Worm (Caenorhabditis elegans) whole organism, L2 larva: Measurements from ENCODE around the gene gmeb-2.

ENCODE experiments used
- C34F6.9 ChIP-seq: fragments of 150-350 bp; optimal IDR thresholded peaks from 2 replicates; lab custom pipeline; 2014; ENCODE audit warnings: missing biosample characterization, missing genetic modification characterization
- F13H6.1 ChIP-seq: sonication (generic microtip); optimal IDR thresholded peaks from 2 replicates; lab custom pipeline; 2016; ENCODE audit warnings: missing genetic modification characterization, missing compliant biosample characterization
- R02D3.7 ChIP-seq: fragments of 150-350 bp; optimal IDR thresholded peaks from 2 replicates; lab custom pipeline; 2014; ENCODE audit warnings: missing biosample characterization, missing genetic modification characterization
- Y55F3AM.14 ChIP-seq: fragments of 200-800 bp; sonication (Bioruptor generic); optimal IDR thresholded peaks from 2 replicates; lab custom pipeline; 2018; ENCODE audit warnings: mild to moderate bottlenecking, missing genetic modification characterization, missing compliant biosample characterization
- ZK546.5 ChIP-seq: sonication (generic microtip); optimal IDR thresholded peaks from 2 replicates; lab custom pipeline; 2017; ENCODE audit warnings: missing biosample characterization, missing genetic modification characterization
- alr-1 ChIP-seq: fragments of 150-350 bp; optimal IDR thresholded peaks from 2 replicates; lab custom pipeline; 2014; ENCODE audit warnings: missing biosample characterization, missing genetic modification characterization
- aly-2 ChIP-seq: fragments of 150-350 bp; optimal IDR thresholded peaks from 2 replicates; lab custom pipeline; 2014; ENCODE audit warnings: missing biosample characterization, missing genetic modification characterization
- ama-1 ChIP-seq: fragments of 150-350 bp; optimal IDR thresholded peaks from 2 replicates; lab custom pipeline; 2018; ENCODE audit warnings: inconsistent platforms
- blmp-1 ChIP-seq: sonication (generic microtip); optimal IDR thresholded peaks from 2 replicates; lab custom pipeline; 2017; ENCODE audit warnings: missing genetic modification characterization, mild to moderate bottlenecking, missing compliant biosample characterization, antibody characterized with exemption, moderate library complexity; ENCODE audit not compliant: insufficient read depth
- ceh-16 ChIP-seq: fragments of 150-350 bp; optimal IDR thresholded peaks from 2 replicates; lab custom pipeline; 2014; ENCODE audit warnings: missing biosample characterization, missing genetic modification characterization
- ceh-82 ChIP-seq: fragments of 150-350 bp; optimal IDR thresholded peaks from 2 replicates; lab custom pipeline; 2014; ENCODE audit warnings: missing biosample characterization, missing genetic modification characterization
- crh-2 ChIP-seq: sonication (generic microtip); optimal IDR thresholded peaks from 2 replicates; lab custom pipeline; 2017; ENCODE audit warnings: missing biosample characterization, missing genetic modification characterization
- dmd-4 ChIP-seq: sonication (generic microtip); optimal IDR thresholded peaks from 2 replicates; lab custom pipeline; 2017; ENCODE audit warnings: missing biosample characterization, missing genetic modification characterization
- egl-27 ChIP-seq: sonication (generic microtip); optimal IDR thresholded peaks from 3 replicates; lab custom pipeline; 2017; ENCODE audit warnings: missing biosample characterization, missing genetic modification reagents, missing genetic modification characterization
- elt-1 ChIP-seq: fragments of 150-350 bp; optimal IDR thresholded peaks from 2 replicates; lab custom pipeline; 2014; ENCODE audit warnings: missing biosample characterization, missing genetic modification characterization
- elt-3 ChIP-seq: sonication (generic microtip); optimal IDR thresholded peaks from 2 replicates; lab custom pipeline; 2017; ENCODE audit warnings: missing biosample characterization, missing genetic modification characterization
- fos-1 ChIP-seq: fragments of 150-350 bp; optimal IDR thresholded peaks from 2 replicates; lab custom pipeline; 2014; ENCODE audit warnings: missing biosample characterization, missing genetic modification characterization
- gmeb-1 ChIP-seq: fragments of 150-350 bp; optimal IDR thresholded peaks from 2 replicates; lab custom pipeline; 2014; ENCODE audit warnings: missing biosample characterization, missing genetic modification characterization
- lin-11 ChIP-seq: fragments of 150-350 bp; sonication (generic microtip); optimal IDR thresholded peaks from 2 replicates; lab custom pipeline; 2014; ENCODE audit warnings: missing biosample characterization, missing genetic modification characterization, inconsistent platforms, mixed read lengths
- lin-13 ChIP-seq: fragments of 150-350 bp; optimal IDR thresholded peaks from 2 replicates; lab custom pipeline; 2014; ENCODE audit warnings: missing biosample characterization, missing genetic modification reagents, missing genetic modification characterization
- lin-39 ChIP-seq: fragments of 150-350 bp; optimal IDR thresholded peaks from 2 replicates; lab custom pipeline; 2014; ENCODE audit warnings: missing biosample characterization, missing genetic modification reagents, missing genetic modification characterization
- lsy-2 ChIP-seq, 2 experiments: fragments of 150-350 bp in 1 of 2; sonication (generic microtip) in 1 of 2; optimal IDR thresholded peaks; 2 replicates each; lab custom pipeline; 2014 to 2017; ENCODE audit warnings: missing biosample characterization in 2 of 2, missing genetic modification characterization in 2 of 2
- mab-5 ChIP-seq: fragments of 150-350 bp; optimal IDR thresholded peaks from 2 replicates; lab custom pipeline; 2014; ENCODE audit warnings: missing biosample characterization, missing genetic modification characterization
- mbf-1 ChIP-seq: sonication (generic microtip); optimal IDR thresholded peaks from 2 replicates; lab custom pipeline; 2017; ENCODE audit warnings: missing biosample characterization, missing genetic modification characterization
- mdl-1 ChIP-seq, 2 experiments: fragments of 150-350 bp in 1 of 2; sonication (generic microtip) in 1 of 2; optimal IDR thresholded peaks; 2 replicates each; lab custom pipeline; 2017; ENCODE audit warnings: missing biosample characterization in 2 of 2, missing genetic modification characterization in 2 of 2
- nhr-10 ChIP-seq: sonication (generic microtip); optimal IDR thresholded peaks from 2 replicates; lab custom pipeline; 2017; ENCODE audit warnings: missing biosample characterization, missing genetic modification characterization
- nhr-11 ChIP-seq: fragments of 150-350 bp; optimal IDR thresholded peaks from 2 replicates; lab custom pipeline; 2014; ENCODE audit warnings: missing biosample characterization, missing genetic modification characterization
- nhr-12 ChIP-seq: fragments of 150-350 bp; optimal IDR thresholded peaks from 2 replicates; lab custom pipeline; 2014; ENCODE audit warnings: missing biosample characterization, missing genetic modification characterization
- nhr-129 ChIP-seq: fragments of 150-350 bp; optimal IDR thresholded peaks from 2 replicates; lab custom pipeline; 2014; ENCODE audit warnings: missing biosample characterization, missing genetic modification characterization
- nhr-21 ChIP-seq: fragments of 150-350 bp; optimal IDR thresholded peaks from 2 replicates; lab custom pipeline; 2014; ENCODE audit warnings: missing biosample characterization, missing genetic modification characterization
- nhr-23 ChIP-seq: fragments of 150-350 bp; optimal IDR thresholded peaks from 2 replicates; lab custom pipeline; 2014; ENCODE audit warnings: missing biosample characterization, missing genetic modification reagents, missing genetic modification characterization
- nhr-237 ChIP-seq: fragments of 150-350 bp; optimal IDR thresholded peaks from 2 replicates; lab custom pipeline; 2014; ENCODE audit warnings: missing biosample characterization, missing genetic modification characterization
- nhr-25 ChIP-seq: fragments of 150-350 bp; sonication (generic microtip); optimal IDR thresholded peaks from 3 replicates; lab custom pipeline; 2014; ENCODE audit warnings: missing biosample characterization, missing genetic modification characterization
- nhr-6 ChIP-seq: fragments of 150-350 bp; optimal IDR thresholded peaks from 2 replicates; lab custom pipeline; 2014; ENCODE audit warnings: missing biosample characterization, missing genetic modification characterization
- nhr-77 ChIP-seq: fragments of 150-350 bp; optimal IDR thresholded peaks from 2 replicates; lab custom pipeline; 2014; ENCODE audit warnings: missing biosample characterization, missing genetic modification characterization
- peb-1 ChIP-seq: fragments of 150-350 bp; optimal IDR thresholded peaks from 2 replicates; lab custom pipeline; 2014; ENCODE audit warnings: missing biosample characterization, missing genetic modification characterization
- sem-4 ChIP-seq: fragments of 150-350 bp; optimal IDR thresholded peaks from 2 replicates; lab custom pipeline; 2014; ENCODE audit warnings: missing biosample characterization, missing genetic modification reagents, missing genetic modification characterization
- skn-1 ChIP-seq: sonication (generic microtip); optimal IDR thresholded peaks from 2 replicates; lab custom pipeline; 2017; ENCODE audit warnings: missing biosample characterization, missing genetic modification characterization
- sma-3 ChIP-seq: sonication (generic microtip); optimal IDR thresholded peaks from 2 replicates; lab custom pipeline; 2016; ENCODE audit warnings: missing genetic modification reagents, missing genetic modification characterization, missing compliant biosample characterization
- sma-9 ChIP-seq, 2 experiments: fragments of 150-350 bp in 1 of 2; sonication (generic microtip) in 1 of 2; optimal IDR thresholded peaks; 2 replicates each; lab custom pipeline; 2014 to 2016; ENCODE audit warnings: missing genetic modification characterization in 2 of 2, mild to moderate bottlenecking in 1 of 2, missing biosample characterization in 1 of 2, missing compliant biosample characterization in 1 of 2, missing genetic modification reagents in 1 of 2, moderate library complexity in 1 of 2
- snpc-4 ChIP-seq: fragments of 150-350 bp; optimal IDR thresholded peaks from 2 replicates; lab custom pipeline; 2014; ENCODE audit warnings: missing biosample characterization, missing genetic modification characterization
- unc-39 ChIP-seq: fragments of 150-350 bp; optimal IDR thresholded peaks from 2 replicates; lab custom pipeline; 2014; ENCODE audit warnings: missing biosample characterization, missing genetic modification characterization
- unc-55 ChIP-seq: fragments of 150-350 bp; sonication (generic microtip); optimal IDR thresholded peaks from 3 replicates; lab custom pipeline; 2014; ENCODE audit warnings: missing biosample characterization, missing genetic modification reagents, missing genetic modification characterization
- unc-62 ChIP-seq: fragments of 150-350 bp; optimal IDR thresholded peaks from 2 replicates; lab custom pipeline; 2014; ENCODE audit warnings: missing biosample characterization, missing genetic modification reagents, missing genetic modification characterization
- zag-1 ChIP-seq: fragments of 150-350 bp; optimal IDR thresholded peaks from 2 replicates; lab custom pipeline; 2014; ENCODE audit warnings: missing biosample characterization, missing genetic modification characterization
- ztf-1 ChIP-seq: fragments of 200-800 bp; sonication (Bioruptor generic); conservative IDR thresholded peaks from 2 replicates; pipeline ENCODE4 v1.3.6; 2022; ENCODE audit warnings: missing genetic modification characterization, missing compliant biosample characterization
- ztf-11 ChIP-seq: sonication (generic microtip); optimal IDR thresholded peaks from 2 replicates; lab custom pipeline; 2017; ENCODE audit warnings: missing biosample characterization, missing genetic modification characterization
- ztf-4 ChIP-seq: fragments of 150-350 bp; optimal IDR thresholded peaks from 2 replicates; lab custom pipeline; 2014; ENCODE audit warnings: missing biosample characterization, missing genetic modification characterization

gmeb-2 gene

ce11 chrX:15848867-15849266 is 30.0 kb upstream of the gmeb-2 start:
- no peak for TF ChIP-seq sem-4
- no peak for TF ChIP-seq crh-2 (tag; lab: Kevin White, UChicago)
- no peak for TF ChIP-seq alr-1 (tag; lab: Kevin White, UChicago)
- no peak for TF ChIP-seq skn-1 (tag; lab: Kevin White, UChicago)
- TF ChIP-seq ztf-4 (tag; lab: Kevin White, UChicago): no peak
- no peak for TF ChIP-seq blmp-1 (tag; lab: Kevin White, UChicago)
- no peak for TF ChIP-seq nhr-21 (tag; lab: Kevin White, UChicago)

ce11 chrX:15849397-15849935 is 29.4 kb upstream of the gmeb-2 start, which contains the start of gene acl-1:
TSS of gene acl-1 (plus strand) at chrX:15849885.
- no peak for TF ChIP-seq unc-39 (tag; lab: Kevin White, UChicago)
- peak; percentile 65 for TF ChIP-seq sem-4
- no peak for TF ChIP-seq nhr-12 (tag; lab: Kevin White, UChicago)
- peak; percentile 6 for TF ChIP-seq ceh-16 (tag; lab: Kevin White, UChicago)
- TF ChIP-seq sma-3: peak; percentile 88
- TF ChIP-seq nhr-10 (tag; lab: Kevin White, UChicago): no peak
- TF ChIP-seq R02D3.7 (tag; lab: Kevin White, UChicago): peak; percentile 96
- peak; percentile 72 for TF ChIP-seq mab-5
- peak; percentile 68 for TF ChIP-seq sma-9 (GFP tag; optimal IDR thresholded peaks at IDR 0.05; lab: Kevin White, UChicago)
- TF ChIP-seq sma-9 (tag; optimal IDR thresholded peaks at IDR 0.05; lab: Kevin White, UChicago): no peak
- peak; percentile 82 for TF ChIP-seq C34F6.9
- peak; percentile 37 for TF ChIP-seq ztf-4 (tag; lab: Kevin White, UChicago)
- no peak for TF ChIP-seq ztf-1 (GFP tag; lab: Robert Waterston, UW)
- peak; percentile 33 for TF ChIP-seq Y55F3AM.14 (GFP tag; lab: Kevin White, UChicago)
- TF ChIP-seq nhr-237 (tag; lab: Kevin White, UChicago): no peak
- peak; percentile 67 for TF ChIP-seq nhr-21 (tag; lab: Kevin White, UChicago)
- TF ChIP-seq fos-1 (tag; lab: Kevin White, UChicago): peak; percentile 9
- peak; percentile 60 for TF ChIP-seq blmp-1 (tag; lab: Kevin White, UChicago)
- TF ChIP-seq unc-62 (GFP tag; lab: Kevin White, UChicago): no peak
- no peak for TF ChIP-seq elt-1 (tag; lab: Kevin White, UChicago)
- TF ChIP-seq nhr-25 (tag; lab: Kevin White, UChicago): no peak
- no peak for TF ChIP-seq egl-27
- TF ChIP-seq F13H6.1 (tag; lab: Kevin White, UChicago): peak; percentile 85
- TF ChIP-seq ZK546.5 (tag; lab: Kevin White, UChicago): no peak
- TF ChIP-seq unc-55 (GFP tag; lab: Kevin White, UChicago): peak; percentile 86
- TF ChIP-seq lsy-2 (tag; optimal IDR thresholded peaks at IDR 0.05; lab: Kevin White, UChicago): peak; percentile 77 to 92
- TF ChIP-seq nhr-11: no peak
- TF ChIP-seq lin-11 (tag; lab: Kevin White, UChicago): peak; percentile 30
- peak; percentile 35 for TF ChIP-seq nhr-77 (tag; lab: Kevin White, UChicago)
- no peak for TF ChIP-seq ceh-82 (tag; lab: Kevin White, UChicago)
- no peak for TF ChIP-seq aly-2 (tag; lab: Kevin White, UChicago)
- TF ChIP-seq ztf-11 (tag; lab: Kevin White, UChicago): no peak
- peak; percentile 61 for TF ChIP-seq nhr-6
- peak; percentile 57 for TF ChIP-seq gmeb-1 (tag; lab: Kevin White, UChicago)
- TF ChIP-seq lin-39 (tag; lab: Kevin White, UChicago): no peak
- no peak for TF ChIP-seq mbf-1 (tag; lab: Kevin White, UChicago)
- peak; percentile 83 for TF ChIP-seq crh-2 (tag; lab: Kevin White, UChicago)
- peak; percentile 35 for TF ChIP-seq skn-1 (tag; lab: Kevin White, UChicago)
- TF ChIP-seq dmd-4 (tag; lab: Kevin White, UChicago): no peak
- no peak for TF ChIP-seq peb-1 (tag; lab: Kevin White, UChicago)
- TF ChIP-seq snpc-4 (tag; lab: Kevin White, UChicago): peak; percentile 14
- no peak for TF ChIP-seq alr-1 (tag; lab: Kevin White, UChicago)
- no peak for TF ChIP-seq zag-1 (tag; lab: Kevin White, UChicago)
- TF ChIP-seq mdl-1 (tag; optimal IDR thresholded peaks at IDR 0.05; lab: Kevin White, UChicago): peak in 1 of 2 experiments; percentile 21
- no peak for TF ChIP-seq elt-3 (tag; lab: Kevin White, UChicago)
- TF ChIP-seq lin-13 (GFP tag; lab: Kevin White, UChicago): peak; percentile 72
- TF ChIP-seq nhr-129 (tag; lab: Kevin White, UChicago): peak; percentile 78
- TF ChIP-seq ama-1 (lab: Kevin White, UChicago): no peak
- no peak for TF ChIP-seq nhr-23 (tag; lab: Kevin White, UChicago)
